Worm (Caenorhabditis elegans) whole organism, L1 larva: ENCODE results near the gene nspg-12.

Source experiments
- dpl-1 ChIP-seq, 3 experiments: fragments of 150-350 bp in 2 of 3; sonication (generic microtip) in 1 of 3; optimal IDR thresholded peaks; 2 replicates each; lab custom pipeline; 2014 to 2017; ENCODE audit warnings: missing biosample characterization in 3 of 3, missing genetic modification characterization in 3 of 3, missing genetic modification reagents in 3 of 3
- fos-1 ChIP-seq: fragments of 150-350 bp; optimal IDR thresholded peaks from 2 replicates; lab custom pipeline; 2014; ENCODE audit warnings: missing biosample characterization, missing genetic modification characterization
- jun-1 ChIP-seq: fragments of 150-350 bp; optimal IDR thresholded peaks from 2 replicates; lab custom pipeline; 2014; ENCODE audit warnings: missing biosample characterization, missing genetic modification reagents, missing genetic modification characterization
- lir-3 ChIP-seq: sonication (generic microtip); optimal IDR thresholded peaks from 2 replicates; lab custom pipeline; 2016; ENCODE audit warnings: mild to moderate bottlenecking, missing genetic modification characterization, moderate library complexity, missing compliant biosample characterization; ENCODE audit not compliant: poor library complexity
- mep-1 ChIP-seq: fragments of 150-350 bp; optimal IDR thresholded peaks from 2 replicates; lab custom pipeline; 2014; ENCODE audit warnings: missing biosample characterization, missing genetic modification characterization
- nhr-84 ChIP-seq: sonication (generic microtip); optimal IDR thresholded peaks from 2 replicates; lab custom pipeline; 2017; ENCODE audit warnings: missing biosample characterization, missing genetic modification characterization
- nhr-90 ChIP-seq: sonication (generic microtip); optimal IDR thresholded peaks from 2 replicates; lab custom pipeline; 2016; ENCODE audit warnings: mild to moderate bottlenecking, missing genetic modification characterization, missing compliant biosample characterization; ENCODE audit not compliant: poor library complexity
- vab-15 ChIP-seq: sonication (generic microtip); optimal IDR thresholded peaks from 2 replicates; lab custom pipeline; 2017; ENCODE audit warnings: missing genotype, mild to moderate bottlenecking, missing genetic modification characterization, missing compliant biosample characterization
- zag-1 ChIP-seq: fragments of 150-350 bp; optimal IDR thresholded peaks from 2 replicates; lab custom pipeline; 2014; ENCODE audit warnings: missing biosample characterization, missing genetic modification characterization

DNA sequence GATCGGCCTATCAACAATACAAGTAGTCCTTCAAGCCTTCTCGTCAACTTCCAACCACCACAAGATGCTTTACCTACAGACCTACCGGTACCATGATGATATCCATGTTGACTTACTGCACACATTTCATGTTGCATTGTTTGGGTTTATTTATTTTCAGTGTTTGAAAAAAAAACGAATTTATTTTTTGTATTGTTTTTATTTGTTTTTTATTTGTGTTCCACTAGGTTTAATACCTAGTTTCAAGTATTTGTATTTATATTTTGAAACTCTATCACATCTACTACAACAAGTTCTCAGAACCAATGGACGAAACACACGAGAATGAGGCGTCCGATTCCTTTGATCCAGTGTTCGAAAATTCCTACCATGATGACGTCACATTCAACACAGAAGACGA lies 26.4 kb downstream of the nspg-12 start, which contains the start of gene vps-41:
- no peak for TF ChIP-seq lir-3
- TF ChIP-seq jun-1, result no peak
- no peak for TF ChIP-seq mep-1 (tag; lab: Kevin White, UChicago)
- TF ChIP-seq zag-1, result no peak
- no peak for TF ChIP-seq nhr-84
- TF ChIP-seq dpl-1 (GFP tag; optimal IDR thresholded peaks at IDR 0.05; lab: Kevin White, UChicago), result no peak
- no peak for TF ChIP-seq fos-1
- no peak for TF ChIP-seq nhr-90
- no peak for TF ChIP-seq vab-15 (tag; lab: Kevin White, UChicago)
